Worm (Caenorhabditis elegans) whole organism, young adult: ENCODE results near the gene F20D6.9.

Experiments used
- C06A6.2 ChIP-seq: fragments of 200-800 bp; sonication (Bioruptor generic); conservative IDR thresholded peaks from 2 replicates; pipeline ENCODE4 v1.3.6; 2022; ENCODE audit warnings: missing genetic modification characterization, missing compliant biosample characterization
- F22D6.2 ChIP-seq: sonication (generic microtip); optimal IDR thresholded peaks from 2 replicates; lab custom pipeline; 2016; ENCODE audit warnings: mild to moderate bottlenecking, missing genetic modification characterization, missing compliant biosample characterization
- F33H1.4 ChIP-seq: fragments of 200-800 bp; sonication (Bioruptor generic); IDR thresholded peaks from 2 replicates; pipeline ENCODE4 v1.3.6; 2022; ENCODE audit warnings: missing genetic modification reagents, missing genetic modification characterization, missing compliant biosample characterization
- K12H6.12 ChIP-seq: fragments of 200-800 bp; sonication (Bioruptor generic); optimal IDR thresholded peaks from 2 replicates; lab custom pipeline; 2018; ENCODE audit warnings: mild to moderate bottlenecking, missing genetic modification characterization, missing compliant biosample characterization
- T26A5.8 ChIP-seq: sonication (generic microtip); optimal IDR thresholded peaks from 2 replicates; lab custom pipeline; 2016; ENCODE audit warnings: missing genetic modification characterization, missing compliant biosample characterization
- Y53G8AR.9 ChIP-seq: fragments of 200-800 bp; sonication (Bioruptor generic); conservative IDR thresholded peaks from 2 replicates; pipeline ENCODE4 v1.3.6; 2022; ENCODE audit warnings: missing genetic modification reagents, missing genetic modification characterization, missing compliant biosample characterization
- akir-1 ChIP-seq: fragments of 200-800 bp; sonication (Bioruptor generic); optimal IDR thresholded peaks from 2 replicates; lab custom pipeline; 2018; ENCODE audit warnings: mild to moderate bottlenecking, missing genetic modification characterization, moderate library complexity, missing compliant biosample characterization
- ama-1 ChIP-seq, 3 experiments: fragments of 150-350 bp in 1 of 3; sonication (generic microtip) in 2 of 3; optimal IDR thresholded peaks; 2 replicates each; lab custom pipeline; 2014 to 2018; ENCODE audit warnings: missing biosample characterization in 2 of 3, missing genetic modification characterization in 2 of 3, missing genetic modification reagents in 2 of 3
- atf-7 ChIP-seq: sonication (generic microtip); optimal IDR thresholded peaks from 2 replicates; lab custom pipeline; 2017; ENCODE audit warnings: mild to moderate bottlenecking, missing genetic modification characterization, missing compliant biosample characterization
- athp-1 ChIP-seq: sonication (generic microtip); optimal IDR thresholded peaks from 2 replicates; lab custom pipeline; 2017; ENCODE audit warnings: mild to moderate bottlenecking, missing genetic modification characterization, missing compliant biosample characterization
- cebp-1 ChIP-seq, 2 experiments: fragments of 200-800 bp in 1 of 2; sonication (Bioruptor generic) in 1 of 2; sonication (generic microtip) in 1 of 2; IDR thresholded peaks in 1 of 2; optimal IDR thresholded peaks in 1 of 2; 2 replicates each; pipeline versions ENCODE4 v1.3.6 to Lab custom; 2017 to 2022; ENCODE audit warnings: missing compliant biosample characterization in 2 of 2, missing genetic modification characterization in 2 of 2, mild to moderate bottlenecking in 1 of 2, missing genetic modification reagents in 1 of 2, moderate library complexity in 1 of 2
- cebp-2 ChIP-seq: fragments of 200-800 bp; sonication (Bioruptor generic); IDR thresholded peaks from 2 replicates; pipeline ENCODE4 v1.3.6; 2022; ENCODE audit warnings: missing genetic modification characterization, missing compliant biosample characterization
- ceh-27 ChIP-seq: fragments of 200-800 bp; sonication (Bioruptor generic); optimal IDR thresholded peaks from 2 replicates; lab custom pipeline; 2018; ENCODE audit warnings: mild to moderate bottlenecking, missing genetic modification characterization, moderate library complexity, missing compliant biosample characterization
- ceh-58 ChIP-seq: fragments of 200-800 bp; sonication (Bioruptor generic); IDR thresholded peaks from 2 replicates; pipeline ENCODE4 v1.3.6; 2022; ENCODE audit warnings: missing genetic modification characterization, missing compliant biosample characterization
- ceh-79 ChIP-seq: sonication (generic microtip); optimal IDR thresholded peaks from 2 replicates; lab custom pipeline; 2017; ENCODE audit warnings: mild to moderate bottlenecking, missing genetic modification characterization, missing compliant biosample characterization
- chd-7 ChIP-seq: sonication (generic microtip); optimal IDR thresholded peaks from 2 replicates; lab custom pipeline; 2016; ENCODE audit warnings: mild to moderate bottlenecking, missing genetic modification characterization, moderate library complexity, missing compliant biosample characterization
- dox-1 ChIP-seq: fragments of 200-800 bp; sonication (Bioruptor generic); IDR thresholded peaks from 2 replicates; pipeline ENCODE4 v1.3.6; 2022; ENCODE audit warnings: missing genetic modification reagents, missing genetic modification characterization, missing compliant biosample characterization
- egrh-3 ChIP-seq: fragments of 200-800 bp; sonication (Bioruptor generic); IDR thresholded peaks from 2 replicates; pipeline ENCODE4 v1.3.6; 2022; ENCODE audit warnings: missing genetic modification reagents, missing genetic modification characterization, missing compliant biosample characterization
- ets-4 ChIP-seq: fragments of 200-800 bp; sonication (Bioruptor generic); optimal IDR thresholded peaks from 2 replicates; lab custom pipeline; 2018; ENCODE audit warnings: mild to moderate bottlenecking, missing genetic modification characterization, missing compliant biosample characterization
- gei-17 ChIP-seq: fragments of 200-800 bp; sonication (Bioruptor generic); optimal IDR thresholded peaks from 2 replicates; lab custom pipeline; 2018; ENCODE audit warnings: mild to moderate bottlenecking, missing genetic modification characterization, missing compliant biosample characterization
- let-526 ChIP-seq: fragments of 200-800 bp; sonication (Bioruptor generic); IDR thresholded peaks from 2 replicates; pipeline ENCODE4 v1.3.6; 2022; ENCODE audit warnings: missing genetic modification reagents, missing genetic modification characterization, missing compliant biosample characterization
- let-607 ChIP-seq, 2 experiments: fragments of 200-800 bp in 1 of 2; sonication (Bioruptor generic) in 1 of 2; sonication (generic microtip) in 1 of 2; optimal IDR thresholded peaks; 2 replicates each; lab custom pipeline; 2016 to 2018; ENCODE audit warnings: mild to moderate bottlenecking in 2 of 2, missing compliant biosample characterization in 2 of 2, missing genetic modification characterization in 2 of 2, moderate library complexity in 2 of 2, missing genotype in 1 of 2
- lin-35 ChIP-seq, 3 experiments: fragments of 150-350 bp in 2 of 3; sonication (generic microtip) in 1 of 3; optimal IDR thresholded peaks; 2 replicates each; lab custom pipeline; 2014 to 2018; ENCODE audit warnings: missing biosample characterization in 3 of 3, missing genetic modification characterization in 3 of 3, missing genetic modification reagents in 3 of 3
- lin-40 ChIP-seq: sonication (generic microtip); optimal IDR thresholded peaks from 2 replicates; lab custom pipeline; 2016; ENCODE audit warnings: missing genetic modification characterization, mild to moderate bottlenecking, missing compliant biosample characterization, missing genotype, missing genetic modification reagents
- lsy-27 ChIP-seq: sonication (generic microtip); optimal IDR thresholded peaks from 2 replicates; lab custom pipeline; 2017; ENCODE audit warnings: missing genetic modification characterization, mild to moderate bottlenecking, missing compliant biosample characterization, antibody characterized with exemption, missing genotype, borderline replicate concordance; ENCODE audit not compliant: insufficient read depth
- madf-10 ChIP-seq: sonication (generic microtip); optimal IDR thresholded peaks from 2 replicates; lab custom pipeline; 2016; ENCODE audit warnings: mild to moderate bottlenecking, missing genetic modification characterization, missing compliant biosample characterization
- madf-3 ChIP-seq: fragments of 200-800 bp; sonication (Bioruptor generic); IDR thresholded peaks from 2 replicates; pipeline ENCODE4 v1.3.6; 2022; ENCODE audit warnings: missing genetic modification reagents, missing genetic modification characterization, missing compliant biosample characterization
- nfyb-1 ChIP-seq: fragments of 200-800 bp; sonication (Bioruptor generic); IDR thresholded peaks from 2 replicates; pipeline ENCODE4 v1.3.6; 2022; ENCODE audit warnings: missing genetic modification reagents, missing genetic modification characterization, missing compliant biosample characterization
- nhr-27 ChIP-seq: fragments of 200-800 bp; sonication (Bioruptor generic); optimal IDR thresholded peaks from 2 replicates; lab custom pipeline; 2018; ENCODE audit warnings: mild to moderate bottlenecking, missing genetic modification characterization, moderate library complexity, missing compliant biosample characterization
- nhr-80 ChIP-seq: sonication (generic microtip); optimal IDR thresholded peaks from 2 replicates; lab custom pipeline; 2016; ENCODE audit warnings: missing genetic modification characterization, missing compliant biosample characterization
- nhr-90 ChIP-seq: sonication (generic microtip); optimal IDR thresholded peaks from 2 replicates; lab custom pipeline; 2016; ENCODE audit warnings: missing genotype, mild to moderate bottlenecking, missing genetic modification characterization, missing compliant biosample characterization
- pbrm-1 ChIP-seq: fragments of 200-800 bp; sonication (Bioruptor generic); IDR thresholded peaks from 2 replicates; pipeline ENCODE4 v1.3.6; 2022; ENCODE audit warnings: missing genetic modification reagents, missing genetic modification characterization, missing compliant biosample characterization
- sdz-38 ChIP-seq: sonication (generic microtip); optimal IDR thresholded peaks from 2 replicates; lab custom pipeline; 2016; ENCODE audit warnings: missing genotype, missing genetic modification characterization, missing compliant biosample characterization
- snpc-1.3 ChIP-seq: sonication (generic microtip); optimal IDR thresholded peaks from 2 replicates; lab custom pipeline; 2017; ENCODE audit warnings: missing genetic modification characterization, mild to moderate bottlenecking, missing compliant biosample characterization, antibody characterized with exemption, moderate library complexity, missing genotype, missing genetic modification reagents; ENCODE audit not compliant: insufficient read depth
- snpc-4 ChIP-seq, 5 experiments: fragments of 150-350 bp in 1 of 5; sonication (generic microtip) in 4 of 5; optimal IDR thresholded peaks; 2 replicates each; lab custom pipeline; 2014 to 2018; ENCODE audit warnings: missing genetic modification characterization in 5 of 5, missing biosample characterization in 3 of 5, antibody characterized with exemption in 2 of 5, mild to moderate bottlenecking in 2 of 5, missing compliant biosample characterization in 2 of 5, missing genotype in 2 of 5, moderate library complexity in 2 of 5, missing genetic modification reagents in 1 of 5
- somi-1 ChIP-seq: fragments of 200-800 bp; sonication (Bioruptor generic); optimal IDR thresholded peaks from 2 replicates; lab custom pipeline; 2018; ENCODE audit warnings: mild to moderate bottlenecking, missing genetic modification characterization, missing compliant biosample characterization
- zfh-2 ChIP-seq: fragments of 200-800 bp; sonication (Bioruptor generic); conservative IDR thresholded peaks from 2 replicates; pipeline ENCODE4 v1.3.6; 2022; ENCODE audit warnings: missing genetic modification reagents, missing genetic modification characterization, missing compliant biosample characterization
- ztf-18 ChIP-seq: sonication (generic microtip); optimal IDR thresholded peaks from 2 replicates; lab custom pipeline; 2016; ENCODE audit warnings: missing genotype, mild to moderate bottlenecking, missing genetic modification characterization, missing compliant biosample characterization
- ztf-25 ChIP-seq: fragments of 200-800 bp; sonication (Bioruptor generic); IDR thresholded peaks from 2 replicates; pipeline ENCODE4 v1.3.6; 2022; ENCODE audit warnings: missing genetic modification reagents, missing genetic modification characterization, missing compliant biosample characterization
- ztf-26 ChIP-seq: sonication (generic microtip); optimal IDR thresholded peaks from 2 replicates; lab custom pipeline; 2017; ENCODE audit warnings: missing genetic modification characterization, missing compliant biosample characterization
- ztf-6 ChIP-seq: fragments of 200-800 bp; sonication (Bioruptor generic); IDR thresholded peaks from 2 replicates; pipeline ENCODE4 v1.3.6; 2022; ENCODE audit warnings: missing genetic modification reagents, missing genetic modification characterization, missing compliant biosample characterization

Gene F20D6.9

ce11 chrV:8219550-8219949 is 42.3 kb upstream of the F20D6.9 start:
- TF ChIP-seq sdz-38 (no peak), ztf-18 (tag; lab: Kevin White, UChicago) (no peak), egrh-3 (no peak), let-526 (GFP tag; lab: Robert Waterston, UW) (no peak), athp-1 (no peak), F33H1.4 (GFP tag; lab: Robert Waterston, UW) (no peak), somi-1 (no peak), ceh-79 (tag; lab: Kevin White, UChicago) (no peak), ztf-26 (no peak), cebp-2 (GFP tag; lab: Robert Waterston, UW) (no peak), lin-35 (GFP tag; optimal IDR thresholded peaks at IDR 0.05; lab: Kevin White, UChicago) (no peak), Y53G8AR.9 (GFP tag; lab: Robert Waterston, UW) (no peak), nhr-90 (tag; lab: Kevin White, UChicago) (no peak), lsy-27 (tag; lab: Kevin White, UChicago) (no peak), gei-17 (GFP tag; lab: Kevin White, UChicago) (no peak), pbrm-1 (GFP tag; lab: Robert Waterston, UW) (no peak), F22D6.2 (tag; lab: Kevin White, UChicago) (no peak), zfh-2 (GFP tag; lab: Robert Waterston, UW) (no peak), snpc-1.3 (no peak)

- no peak for TF ChIP-seq snpc-4 (GFP tag; optimal IDR thresholded peaks at IDR 0.05; lab: Kevin White, UChicago)
- TF ChIP-seq snpc-4 (tag; optimal IDR thresholded peaks at IDR 0.05; lab: Kevin White, UChicago): peak in 1 of 4 experiments; percentile 20
- TF ChIP-seq C06A6.2: no peak
- peak; percentile 35 for TF ChIP-seq ceh-27
- TF ChIP-seq cebp-1 (GFP tag; IDR thresholded peaks at IDR 0.05; lab: Robert Waterston, UW): no peak
- peak; percentile 15 for TF ChIP-seq cebp-1 (tag; optimal IDR thresholded peaks at IDR 0.05; lab: Kevin White, UChicago)
- no peak for TF ChIP-seq T26A5.8 (tag; lab: Kevin White, UChicago)
- no peak for TF ChIP-seq ama-1 (optimal IDR thresholded peaks at IDR 0.05; lab: Kevin White, UChicago)
- no peak for TF ChIP-seq ama-1 (GFP tag; optimal IDR thresholded peaks at IDR 0.05; lab: Kevin White, UChicago)
- no peak for TF ChIP-seq akir-1 (GFP tag; lab: Kevin White, UChicago)
- TF ChIP-seq nfyb-1 (GFP tag; lab: Robert Waterston, UW): no peak
- peak; percentile 13 to 74 for TF ChIP-seq let-607 (tag; optimal IDR thresholded peaks at IDR 0.05; lab: Kevin White, UChicago)
- TF ChIP-seq atf-7 (tag; lab: Kevin White, UChicago): peak; percentile 49
- TF ChIP-seq nhr-27 (tag; lab: Kevin White, UChicago): no peak
- TF ChIP-seq lin-40: no peak
- no peak for TF ChIP-seq nhr-90 (tag; lab: Kevin White, UChicago)
- peak; percentile 5 for TF ChIP-seq ets-4 (GFP tag; lab: Kevin White, UChicago)
- TF ChIP-seq Y53G8AR.9 (GFP tag; lab: Robert Waterston, UW): no peak
- peak; percentile 92 for TF ChIP-seq nhr-80 (tag; lab: Kevin White, UChicago)
- TF ChIP-seq ztf-25 (GFP tag; lab: Robert Waterston, UW): no peak
- no peak for TF ChIP-seq ztf-6 (GFP tag; lab: Robert Waterston, UW)
- no peak for TF ChIP-seq let-526 (GFP tag; lab: Robert Waterston, UW)
- no peak for TF ChIP-seq athp-1
- no peak for TF ChIP-seq K12H6.12 (tag; lab: Kevin White, UChicago)
- peak; percentile 35; the same call in 1 of the 2 replicates for TF ChIP-seq dox-1 (GFP tag; lab: Robert Waterston, UW)
- TF ChIP-seq chd-7 (tag; lab: Kevin White, UChicago): no peak
- no peak for TF ChIP-seq ceh-58 (GFP tag; lab: Robert Waterston, UW)
- TF ChIP-seq madf-10 (tag; lab: Kevin White, UChicago): no peak
- TF ChIP-seq madf-3: no peak
Measured at ce11 chrV:8217661-8218265, 40.5 kb upstream of the F20D6.9 start, which contains the start of gene K07C11.8. TSS of gene K07C11.8 (minus strand) at chrV:8217884.
